Worm (Caenorhabditis elegans) whole organism, young adult: ENCODE measurements around the gene F48E3.2.
A peak's percentile ranks its signal among the peaks of the same experiment; 100 is the strongest.

ENCODE experiments used
- B0019.2 ChIP-seq: fragments of 200-800 bp; sonication (Bioruptor generic); conservative IDR thresholded peaks from 2 replicates; pipeline ENCODE4 v1.3.6; 2022; ENCODE audit warnings: missing genetic modification reagents, missing genetic modification characterization, missing compliant biosample characterization
- B0336.3 ChIP-seq: fragments of 200-800 bp; sonication (Bioruptor generic); IDR thresholded peaks from 2 replicates; pipeline ENCODE4 v1.3.6; 2022; ENCODE audit warnings: missing genetic modification characterization, missing compliant biosample characterization
- C06A6.2 ChIP-seq: fragments of 200-800 bp; sonication (Bioruptor generic); conservative IDR thresholded peaks from 2 replicates; pipeline ENCODE4 v1.3.6; 2022; ENCODE audit warnings: missing genetic modification characterization, missing compliant biosample characterization
- F22D6.2 ChIP-seq: sonication (generic microtip); optimal IDR thresholded peaks from 2 replicates; lab custom pipeline; 2016; ENCODE audit warnings: mild to moderate bottlenecking, missing genetic modification characterization, missing compliant biosample characterization
- F23B12.7 ChIP-seq: sonication (generic microtip); optimal IDR thresholded peaks from 2 replicates; lab custom pipeline; 2017; ENCODE audit warnings: missing genetic modification characterization, mild to moderate bottlenecking, missing compliant biosample characterization, antibody characterized with exemption, moderate library complexity; ENCODE audit not compliant: insufficient read depth
- F52B5.7 ChIP-seq: sonication (generic microtip); optimal IDR thresholded peaks from 2 replicates; lab custom pipeline; 2016; ENCODE audit warnings: mild to moderate bottlenecking, missing genetic modification characterization, missing compliant biosample characterization
- F57C9.4 ChIP-seq: sonication (generic microtip); optimal IDR thresholded peaks from 2 replicates; lab custom pipeline; 2017; ENCODE audit warnings: mild to moderate bottlenecking, missing genetic modification characterization, missing compliant biosample characterization
- T26A5.8 ChIP-seq: sonication (generic microtip); optimal IDR thresholded peaks from 2 replicates; lab custom pipeline; 2016; ENCODE audit warnings: missing genetic modification characterization, missing compliant biosample characterization
- ZK185.1 ChIP-seq: sonication (generic microtip); optimal IDR thresholded peaks from 2 replicates; lab custom pipeline; 2016; ENCODE audit warnings: mild to moderate bottlenecking, missing genetic modification characterization, missing compliant biosample characterization; ENCODE audit not compliant: poor library complexity, severe bottlenecking
- aptf-3 ChIP-seq: fragments of 200-800 bp; sonication (Bioruptor generic); IDR thresholded peaks from 2 replicates; pipeline ENCODE4 v1.3.6; 2022; ENCODE audit warnings: missing genetic modification characterization, missing compliant biosample characterization
- atf-7 ChIP-seq: sonication (generic microtip); optimal IDR thresholded peaks from 2 replicates; lab custom pipeline; 2017; ENCODE audit warnings: mild to moderate bottlenecking, missing genetic modification characterization, missing compliant biosample characterization
- athp-1 ChIP-seq: sonication (generic microtip); optimal IDR thresholded peaks from 2 replicates; lab custom pipeline; 2017; ENCODE audit warnings: mild to moderate bottlenecking, missing genetic modification characterization, missing compliant biosample characterization
- attf-5 ChIP-seq: fragments of 200-800 bp; sonication (Bioruptor generic); optimal IDR thresholded peaks from 2 replicates; lab custom pipeline; 2018; ENCODE audit warnings: mild to moderate bottlenecking, missing genetic modification characterization, missing compliant biosample characterization
- ccch-3 ChIP-seq: fragments of 200-800 bp; sonication (Bioruptor generic); optimal IDR thresholded peaks from 2 replicates; lab custom pipeline; 2018; ENCODE audit warnings: mild to moderate bottlenecking, missing genetic modification characterization, missing compliant biosample characterization
- cebp-1 ChIP-seq, 2 experiments: fragments of 200-800 bp in 1 of 2; sonication (Bioruptor generic) in 1 of 2; sonication (generic microtip) in 1 of 2; IDR thresholded peaks in 1 of 2; optimal IDR thresholded peaks in 1 of 2; 2 replicates each; pipeline versions ENCODE4 v1.3.6 to Lab custom; 2017 to 2022; ENCODE audit warnings: missing compliant biosample characterization in 2 of 2, missing genetic modification characterization in 2 of 2, mild to moderate bottlenecking in 1 of 2, missing genetic modification reagents in 1 of 2, moderate library complexity in 1 of 2
- cebp-2 ChIP-seq: fragments of 200-800 bp; sonication (Bioruptor generic); IDR thresholded peaks from 2 replicates; pipeline ENCODE4 v1.3.6; 2022; ENCODE audit warnings: missing genetic modification characterization, missing compliant biosample characterization
- ceh-100 ChIP-seq: fragments of 200-800 bp; sonication (Bioruptor generic); IDR thresholded peaks from 2 replicates; pipeline ENCODE4 v1.3.6; 2022; ENCODE audit warnings: missing genetic modification reagents, missing genetic modification characterization, missing compliant biosample characterization
- ceh-40 ChIP-seq: fragments of 200-800 bp; sonication (Bioruptor generic); IDR thresholded peaks from 2 replicates; pipeline ENCODE4 v1.3.6; 2022; ENCODE audit warnings: missing genetic modification characterization, missing compliant biosample characterization
- ceh-79 ChIP-seq: sonication (generic microtip); optimal IDR thresholded peaks from 2 replicates; lab custom pipeline; 2017; ENCODE audit warnings: mild to moderate bottlenecking, missing genetic modification characterization, missing compliant biosample characterization
- die-1 ChIP-seq: sonication (generic microtip); optimal IDR thresholded peaks from 2 replicates; lab custom pipeline; 2016; ENCODE audit warnings: missing genotype, mild to moderate bottlenecking, missing genetic modification characterization, missing compliant biosample characterization
- efl-1 ChIP-seq: fragments of 150-350 bp; optimal IDR thresholded peaks from 2 replicates; lab custom pipeline; 2014; ENCODE audit warnings: missing biosample characterization, missing genetic modification reagents, missing genetic modification characterization
- egl-44 ChIP-seq: fragments of 200-800 bp; sonication (Bioruptor generic); IDR thresholded peaks from 2 replicates; pipeline ENCODE4 v1.3.6; 2022; ENCODE audit warnings: missing genetic modification reagents, missing genetic modification characterization, missing compliant biosample characterization
- ekl-4 ChIP-seq: fragments of 200-800 bp; sonication (Bioruptor generic); IDR thresholded peaks from 2 replicates; pipeline ENCODE4 v1.3.6; 2022; ENCODE audit warnings: missing genetic modification reagents, missing genetic modification characterization, missing compliant biosample characterization
- hlh-12 ChIP-seq: sonication (generic microtip); optimal IDR thresholded peaks from 2 replicates; lab custom pipeline; 2016; ENCODE audit warnings: missing genetic modification characterization, missing compliant biosample characterization
- hmg-20 ChIP-seq: fragments of 200-800 bp; sonication (Bioruptor generic); IDR thresholded peaks from 2 replicates; pipeline ENCODE4 v1.3.6; 2022; ENCODE audit warnings: missing genetic modification reagents, missing genetic modification characterization, missing compliant biosample characterization
- hsf-1 ChIP-seq: fragments of 200-800 bp; sonication (Bioruptor generic); IDR thresholded peaks from 2 replicates; pipeline ENCODE4 v1.3.6; 2022; ENCODE audit warnings: missing genetic modification reagents, missing genetic modification characterization, missing compliant biosample characterization
- lag-1 ChIP-seq: fragments of 200-800 bp; sonication (Bioruptor generic); IDR thresholded peaks from 2 replicates; pipeline ENCODE4 v1.3.6; 2022; ENCODE audit warnings: missing genetic modification reagents, missing genetic modification characterization, missing compliant biosample characterization
- let-607 ChIP-seq, 2 experiments: fragments of 200-800 bp in 1 of 2; sonication (Bioruptor generic) in 1 of 2; sonication (generic microtip) in 1 of 2; optimal IDR thresholded peaks; 2 replicates each; lab custom pipeline; 2016 to 2018; ENCODE audit warnings: mild to moderate bottlenecking in 2 of 2, missing compliant biosample characterization in 2 of 2, missing genetic modification characterization in 2 of 2, moderate library complexity in 2 of 2, missing genotype in 1 of 2
- lsl-1 ChIP-seq: fragments of 200-800 bp; sonication (Bioruptor generic); optimal IDR thresholded peaks from 2 replicates; lab custom pipeline; 2018; ENCODE audit warnings: mild to moderate bottlenecking, missing genetic modification characterization, moderate library complexity, missing compliant biosample characterization
- mel-28 ChIP-seq: sonication (generic microtip); optimal IDR thresholded peaks from 2 replicates; lab custom pipeline; 2016; ENCODE audit warnings: borderline replicate concordance, mild to moderate bottlenecking, missing genetic modification characterization, missing compliant biosample characterization
- mes-4 ChIP-seq: sonication (generic microtip); optimal IDR thresholded peaks from 2 replicates; lab custom pipeline; 2016; ENCODE audit warnings: missing genotype, missing genetic modification characterization, missing compliant biosample characterization
- mxl-1 ChIP-seq: sonication (generic microtip); optimal IDR thresholded peaks from 2 replicates; lab custom pipeline; 2016; ENCODE audit warnings: missing genetic modification characterization, missing compliant biosample characterization
- nfya-1 ChIP-seq: sonication (generic microtip); optimal IDR thresholded peaks from 2 replicates; lab custom pipeline; 2017; ENCODE audit warnings: antibody characterized with exemption, missing compliant biosample characterization, missing genetic modification characterization, borderline replicate concordance; ENCODE audit not compliant: insufficient read depth
- nfya-2 ChIP-seq: fragments of 200-800 bp; sonication (Bioruptor generic); IDR thresholded peaks from 2 replicates; pipeline ENCODE4 v1.3.6; 2022; ENCODE audit warnings: missing genetic modification reagents, missing genetic modification characterization, missing compliant biosample characterization
- nhr-120 ChIP-seq: fragments of 200-800 bp; sonication (Bioruptor generic); IDR thresholded peaks from 2 replicates; pipeline ENCODE4 v1.3.6; 2022; ENCODE audit warnings: missing genetic modification characterization, missing compliant biosample characterization
- pbrm-1 ChIP-seq: fragments of 200-800 bp; sonication (Bioruptor generic); IDR thresholded peaks from 2 replicates; pipeline ENCODE4 v1.3.6; 2022; ENCODE audit warnings: missing genetic modification reagents, missing genetic modification characterization, missing compliant biosample characterization
- rec-8 ChIP-seq, 2 experiments: sonication (generic microtip); optimal IDR thresholded peaks; 2 replicates each; lab custom pipeline; 2016; ENCODE audit warnings: mild to moderate bottlenecking in 2 of 2, missing genetic modification characterization in 2 of 2, missing genetic modification reagents in 2 of 2, missing genotype in 2 of 2, missing biosample characterization in 1 of 2, missing compliant biosample characterization in 1 of 2, moderate library complexity in 1 of 2
- sdz-38 ChIP-seq: sonication (generic microtip); optimal IDR thresholded peaks from 2 replicates; lab custom pipeline; 2016; ENCODE audit warnings: missing genotype, missing genetic modification characterization, missing compliant biosample characterization
- snpc-1.1 ChIP-seq: sonication (generic microtip); optimal IDR thresholded peaks from 2 replicates; lab custom pipeline; 2017; ENCODE audit warnings: missing genetic modification characterization, mild to moderate bottlenecking, missing compliant biosample characterization, antibody characterized with exemption, moderate library complexity, missing genotype, missing genetic modification reagents; ENCODE audit not compliant: insufficient read depth
- snpc-3.4 ChIP-seq: sonication (generic microtip); optimal IDR thresholded peaks from 2 replicates; lab custom pipeline; 2017; ENCODE audit warnings: missing genetic modification characterization, mild to moderate bottlenecking, missing compliant biosample characterization, antibody characterized with exemption, moderate library complexity, missing genotype, missing genetic modification reagents
- tlf-1 ChIP-seq: fragments of 200-800 bp; sonication (Bioruptor generic); optimal IDR thresholded peaks from 2 replicates; lab custom pipeline; 2018; ENCODE audit warnings: mild to moderate bottlenecking, missing genetic modification characterization, missing compliant biosample characterization
- unc-62 ChIP-seq: fragments of 150-350 bp; optimal IDR thresholded peaks from 2 replicates; lab custom pipeline; 2014; ENCODE audit warnings: missing biosample characterization, missing genetic modification reagents, missing genetic modification characterization
- zfh-2 ChIP-seq: fragments of 200-800 bp; sonication (Bioruptor generic); conservative IDR thresholded peaks from 2 replicates; pipeline ENCODE4 v1.3.6; 2022; ENCODE audit warnings: missing genetic modification reagents, missing genetic modification characterization, missing compliant biosample characterization
- ztf-18 ChIP-seq: sonication (generic microtip); optimal IDR thresholded peaks from 2 replicates; lab custom pipeline; 2016; ENCODE audit warnings: missing genotype, mild to moderate bottlenecking, missing genetic modification characterization, missing compliant biosample characterization
- ztf-22 ChIP-seq: fragments of 200-800 bp; sonication (Bioruptor generic); optimal IDR thresholded peaks from 2 replicates; lab custom pipeline; 2018; ENCODE audit warnings: mild to moderate bottlenecking, missing genetic modification characterization, moderate library complexity, missing compliant biosample characterization
- ztf-25 ChIP-seq: fragments of 200-800 bp; sonication (Bioruptor generic); IDR thresholded peaks from 2 replicates; pipeline ENCODE4 v1.3.6; 2022; ENCODE audit warnings: missing genetic modification reagents, missing genetic modification characterization, missing compliant biosample characterization

F48E3.2 gene

DNA sequence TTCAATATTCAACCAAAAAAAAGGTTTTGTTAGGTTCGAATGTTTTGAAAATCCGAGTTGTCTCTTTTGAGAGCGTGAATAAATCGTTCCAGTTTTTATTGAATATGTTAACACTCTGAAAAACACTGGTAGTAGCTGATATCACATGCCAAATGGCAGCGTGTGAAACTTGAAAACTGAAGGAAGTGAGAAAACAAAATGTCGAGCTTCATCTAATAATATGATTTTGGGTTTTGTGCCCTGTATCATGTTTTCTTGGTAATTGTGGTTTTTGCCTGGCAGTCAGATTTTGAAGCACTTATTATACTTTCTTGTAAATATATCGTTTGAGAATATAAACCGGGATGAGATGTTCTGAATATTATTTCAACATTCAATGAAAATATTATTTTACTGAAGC, 9.9 kb upstream of the F48E3.2 start, which contains the start of gene F48E3.6:
Gene F48E3.6 (minus strand): TSS at position 101 of the 400 bp plus-strand sequence.
- TF ChIP-seq ztf-18 (tag; lab: Kevin White, UChicago) (no peak), lag-1 (GFP tag; lab: Robert Waterston, UW) (no peak), nhr-120 (no peak), F52B5.7 (tag; lab: Kevin White, UChicago) (no peak), let-607 (tag; optimal IDR thresholded peaks at IDR 0.05; lab: Kevin White, UChicago) (no peak), nfya-2 (GFP tag; lab: Robert Waterston, UW) (no peak), snpc-3.4 (tag; lab: Kevin White, UChicago) (no peak), ceh-79 (tag; lab: Kevin White, UChicago) (no peak), T26A5.8 (tag; lab: Kevin White, UChicago) (no peak), mel-28 (tag; lab: Kevin White, UChicago) (no peak), C06A6.2 (no peak), efl-1 (GFP tag; lab: Kevin White, UChicago) (no peak), ztf-25 (GFP tag; lab: Robert Waterston, UW) (no peak), F23B12.7 (no peak), ceh-100 (no peak), aptf-3 (GFP tag; lab: Robert Waterston, UW) (no peak)

DNA sequence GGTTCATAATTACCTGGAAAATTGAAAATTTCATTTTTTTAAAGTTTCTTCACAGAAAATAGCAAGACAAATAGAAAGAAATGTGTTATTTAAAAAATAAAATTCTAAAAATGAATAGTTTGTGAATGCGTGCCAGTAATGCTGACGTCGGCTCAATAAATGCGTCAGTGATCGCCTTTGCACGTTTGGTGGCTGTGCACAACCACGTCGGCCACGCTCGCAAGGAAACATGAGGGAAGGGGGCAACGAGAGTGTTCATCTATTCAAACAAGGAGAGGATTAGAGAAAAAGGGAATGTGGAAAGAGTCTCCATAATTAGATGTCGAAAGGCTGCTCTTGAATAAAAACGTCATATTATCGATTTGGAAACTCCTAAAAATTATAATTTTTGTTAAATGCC, 8.1 kb upstream of the F48E3.2 start, which contains the start of gene uggt-1:
Gene uggt-1 (minus strand): TSS at position 13 of the 400 bp plus-strand sequence.
- no peak for TF ChIP-seq nfya-2 (GFP tag; lab: Robert Waterston, UW)
- TF ChIP-seq attf-5 (GFP tag; lab: Kevin White, UChicago): peak; percentile 93
- no peak for TF ChIP-seq mel-28 (tag; lab: Kevin White, UChicago)
- TF ChIP-seq ZK185.1 (tag; lab: Kevin White, UChicago): peak; percentile 88
- no peak for TF ChIP-seq die-1 (tag; lab: Kevin White, UChicago)
- TF ChIP-seq hsf-1 (GFP tag; lab: Robert Waterston, UW): no peak
- TF ChIP-seq F57C9.4 (tag; lab: Kevin White, UChicago): no peak
- no peak for TF ChIP-seq snpc-1.1 (tag; lab: Kevin White, UChicago)
- TF ChIP-seq pbrm-1 (GFP tag; lab: Robert Waterston, UW): peak; percentile 85
- TF ChIP-seq nfya-1 (tag; lab: Kevin White, UChicago): no peak
- TF ChIP-seq ccch-3 (GFP tag; lab: Kevin White, UChicago): no peak
- TF ChIP-seq C06A6.2: no peak
- no peak for TF ChIP-seq athp-1
- TF ChIP-seq tlf-1 (GFP tag; lab: Kevin White, UChicago): peak; percentile 31
- TF ChIP-seq hlh-12 (tag; lab: Kevin White, UChicago): no peak
- no peak for TF ChIP-seq ztf-22
- TF ChIP-seq ekl-4 (GFP tag; lab: Robert Waterston, UW): 0 out of 2 replicates have a peak, but pooled peaks have one; percentile 42
- peak; percentile 63 for TF ChIP-seq cebp-1 (GFP tag; IDR thresholded peaks at IDR 0.05; lab: Robert Waterston, UW)
- TF ChIP-seq cebp-1 (tag; optimal IDR thresholded peaks at IDR 0.05; lab: Kevin White, UChicago): peak; percentile 91
- TF ChIP-seq zfh-2 (GFP tag; lab: Robert Waterston, UW): peak; percentile 91
- no peak for TF ChIP-seq sdz-38 (tag; lab: Kevin White, UChicago)
- peak; percentile 1 for TF ChIP-seq unc-62 (GFP tag; lab: Kevin White, UChicago)
- 0 out of 2 replicates have a peak, but pooled peaks have one; percentile 44 for TF ChIP-seq hmg-20 (GFP tag; lab: Robert Waterston, UW)
- no peak for TF ChIP-seq mxl-1 (tag; lab: Kevin White, UChicago)
- TF ChIP-seq F22D6.2 (tag; lab: Kevin White, UChicago): no peak
- TF ChIP-seq cebp-2 (GFP tag; lab: Robert Waterston, UW): no peak
- no peak for TF ChIP-seq egl-44
- TF ChIP-seq ztf-25 (GFP tag; lab: Robert Waterston, UW): no peak
- no peak for TF ChIP-seq B0019.2 (GFP tag; lab: Robert Waterston, UW)
- TF ChIP-seq atf-7 (tag; lab: Kevin White, UChicago): peak; percentile 88
- no peak for TF ChIP-seq lsl-1
- no peak for TF ChIP-seq B0336.3
- no peak for TF ChIP-seq rec-8 (tag; optimal IDR thresholded peaks at IDR 0.05; lab: Kevin White, UChicago)
- TF ChIP-seq ceh-40 (GFP tag; lab: Robert Waterston, UW): no peak
- no peak for TF ChIP-seq mes-4 (tag; lab: Kevin White, UChicago)
